Worm (Caenorhabditis elegans): Measurements from ENCODE around the gene C13B9.2.

DNA sequence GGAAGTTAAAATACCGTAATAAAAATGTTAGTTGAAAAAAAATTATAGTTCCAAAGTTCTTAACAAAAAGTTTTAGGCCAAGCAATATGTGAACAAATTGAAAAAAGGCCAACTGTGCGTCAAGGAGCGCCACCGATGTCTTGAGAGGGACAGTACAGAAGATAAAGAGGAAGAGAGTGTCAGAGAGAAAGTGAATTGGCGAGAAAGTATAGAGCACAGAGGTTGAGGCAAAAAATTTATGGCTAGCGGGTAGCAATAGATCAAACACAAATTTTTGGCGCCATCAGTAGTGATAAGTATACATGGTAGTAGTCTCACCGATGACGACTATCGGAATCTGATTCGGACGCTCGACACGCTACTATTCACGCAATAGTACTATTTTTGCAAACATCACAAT, 15.7 kb upstream of the C13B9.2 start:
- no peak for TF ChIP-seq klf-2 (GFP tag; conservative IDR thresholded peaks at IDR 0.05)
- TF ChIP-seq ref-1 (GFP tag; conservative IDR thresholded peaks at IDR 0.05) = no peak
